Worm (Caenorhabditis elegans): ENCODE data around the gene grl-9.

- TF ChIP-seq jun-1 (tag; optimal IDR thresholded peaks at IDR 0.05) (no peak), ztf-11 (tag; optimal IDR thresholded peaks at IDR 0.05) (no peak), gei-8 (GFP tag; optimal IDR thresholded peaks at IDR 0.05) (no peak)
These were observed 37.0 kb upstream of the grl-9 start, which contains the start of the genes T25F10.1 and clik-1 for ce11 chrV:6768452-6768929.
